Fruit fly (Drosophila melanogaster) whole organism, embryonic: ENCODE measurements around the gene SCOT.

ENCODE experiments used
- Atf6 ChIP-seq: fragments of 200-800 bp; sonication (Bioruptor generic); IDR thresholded peaks from 2 replicates; pipeline ENCODE4 v1.3.6; 2022; ENCODE audit warnings: missing biosample characterization, missing genetic modification characterization
- B-H1 ChIP-seq: fragments of 200-800 bp; sonication (Bioruptor generic); IDR thresholded peaks from 3 replicates; pipeline ENCODE4 v1.3.6; 2022; ENCODE audit warnings: missing biosample characterization, missing genetic modification characterization
- B-H2 ChIP-seq: fragments of 200-800 bp; sonication (Bioruptor generic); optimal IDR thresholded peaks from 2 replicates; lab custom pipeline; 2018; ENCODE audit warnings: missing biosample characterization, mild to moderate bottlenecking, missing genetic modification characterization
- CG10321 ChIP-seq: fragments of 200-800 bp; sonication (Bioruptor generic); IDR thresholded peaks from 2 replicates; pipeline ENCODE4 v1.3.6; 2022; ENCODE audit warnings: missing biosample characterization, missing genetic modification characterization
- CG11456 ChIP-seq: fragments of 200-800 bp; sonication (Bioruptor generic); IDR thresholded peaks from 3 replicates; pipeline ENCODE4 v1.3.6; 2022; ENCODE audit warnings: missing biosample characterization, missing genetic modification characterization
- CG12155 ChIP-seq: fragments of 200-800 bp; sonication (Bioruptor generic); optimal IDR thresholded peaks from 3 replicates; lab custom pipeline; 2016; ENCODE audit warnings: missing biosample characterization, missing genetic modification characterization
- CG12942 ChIP-seq: fragments of 200-800 bp; sonication (Bioruptor generic); optimal IDR thresholded peaks from 3 replicates; lab custom pipeline; 2016; ENCODE audit warnings: missing biosample characterization, missing genetic modification characterization
- CG13296 ChIP-seq: fragments of 200-800 bp; sonication (Bioruptor generic); optimal IDR thresholded peaks from 3 replicates; lab custom pipeline; 2018; ENCODE audit warnings: missing biosample characterization, mild to moderate bottlenecking, missing genetic modification characterization
- CG13624 ChIP-seq: fragments of 200-800 bp; sonication (Bioruptor generic); optimal IDR thresholded peaks from 2 replicates; lab custom pipeline; 2016; ENCODE audit warnings: missing biosample characterization, missing genetic modification characterization
- CG14710 ChIP-seq: fragments of 200-800 bp; sonication (Bioruptor generic); optimal IDR thresholded peaks from 3 replicates; lab custom pipeline; 2019; ENCODE audit warnings: missing biosample characterization, mild to moderate bottlenecking, missing genetic modification characterization, moderate library complexity
- CG17328 ChIP-seq: fragments of 200-800 bp; sonication (Bioruptor generic); IDR thresholded peaks from 2 replicates; pipeline ENCODE4 v1.3.6; 2022; ENCODE audit warnings: missing biosample characterization, missing genetic modification characterization
- CG17385 ChIP-seq: fragments of 200-800 bp; sonication (Bioruptor generic); optimal IDR thresholded peaks from 3 replicates; lab custom pipeline; 2018; ENCODE audit warnings: missing biosample characterization, mild to moderate bottlenecking, missing genetic modification characterization
- CG2202 ChIP-seq: fragments of 200-800 bp; sonication (Bioruptor generic); optimal IDR thresholded peaks from 2 replicates; lab custom pipeline; 2018; ENCODE audit warnings: missing biosample characterization, mild to moderate bottlenecking, missing genetic modification characterization
- CG2889 ChIP-seq: fragments of 200-800 bp; sonication (Bioruptor generic); IDR thresholded peaks from 3 replicates; pipeline ENCODE4 v1.3.6; 2022; ENCODE audit warnings: missing biosample characterization, missing genetic modification characterization
- CG3281 ChIP-seq: fragments of 200-800 bp; sonication (Bioruptor generic); optimal IDR thresholded peaks from 3 replicates; lab custom pipeline; 2017; ENCODE audit warnings: missing biosample characterization, mild to moderate bottlenecking, missing genetic modification characterization
- CG34376 ChIP-seq: fragments of 200-800 bp; sonication (Bioruptor generic); optimal IDR thresholded peaks from 2 replicates; lab custom pipeline; 2018; ENCODE audit warnings: missing biosample characterization, mild to moderate bottlenecking, missing genetic modification characterization
- CG4404 ChIP-seq: fragments of 200-800 bp; sonication (Bioruptor generic); IDR thresholded peaks from 2 replicates; pipeline ENCODE4 v1.3.6; 2022; ENCODE audit warnings: missing biosample characterization, missing genetic modification characterization
- CG7556 ChIP-seq: fragments of 200-800 bp; sonication (Bioruptor generic); optimal IDR thresholded peaks from 2 replicates; lab custom pipeline; 2017; ENCODE audit warnings: missing biosample characterization, mild to moderate bottlenecking, missing genetic modification characterization
- Doc2 ChIP-seq: fragments of 200-800 bp; sonication (Bioruptor generic); IDR thresholded peaks from 2 replicates; pipeline ENCODE4 v1.3.6; 2022; ENCODE audit warnings: missing biosample characterization, missing genetic modification characterization
- Ets65A ChIP-seq: fragments of 200-800 bp; sonication (Bioruptor generic); peaks from one replicate; lab custom pipeline; 2016; ENCODE audit warnings: missing biosample characterization, missing genetic modification characterization
- Gug ChIP-seq: fragments of 200-800 bp; sonication (Bioruptor generic); IDR thresholded peaks from 4 replicates; pipeline ENCODE4 v1.3.6; 2022; ENCODE audit warnings: missing biosample characterization, missing genetic modification characterization
- HHEX ChIP-seq: fragments of 200-800 bp; sonication (Bioruptor generic); optimal IDR thresholded peaks from 3 replicates; lab custom pipeline; 2017; ENCODE audit warnings: missing biosample characterization, mild to moderate bottlenecking, missing genetic modification characterization, missing genetic modification reagents
- HmgZ ChIP-seq: fragments of 200-800 bp; sonication (Bioruptor generic); optimal IDR thresholded peaks from 2 replicates; lab custom pipeline; 2018; ENCODE audit warnings: missing biosample characterization, mild to moderate bottlenecking, missing genetic modification characterization
- Hr78 ChIP-seq, 2 experiments: fragments of 200-800 bp in 1 of 2; fragments of >200 bp in 1 of 2; sonication (Bioruptor generic) in 1 of 2; optimal IDR thresholded peaks; 2 replicates each; lab custom pipeline; 2017 to 2019; ENCODE audit warnings: missing biosample characterization in 2 of 2, missing genetic modification characterization in 2 of 2, mild to moderate bottlenecking in 1 of 2, moderate library complexity in 1 of 2
- Med ChIP-seq: fragments of 200-800 bp; sonication (Bioruptor generic); peaks from one replicate; lab custom pipeline; 2016; ENCODE audit warnings: missing biosample characterization, missing genetic modification characterization, mild to moderate bottlenecking, inconsistent platforms, moderate library complexity
- Oaz ChIP-seq: fragments of 200-800 bp; sonication (Bioruptor generic); IDR thresholded peaks from 2 replicates; pipeline ENCODE4 v1.3.6; 2022; ENCODE audit warnings: missing biosample characterization, missing genetic modification characterization
- Optix ChIP-seq: fragments of 200-800 bp; sonication (Bioruptor generic); IDR thresholded peaks from 3 replicates; pipeline ENCODE4 v1.3.6; 2022; ENCODE audit warnings: missing biosample characterization, missing genetic modification characterization
- Pdp1 ChIP-seq, 2 experiments: fragments of 200-800 bp; sonication (Bioruptor generic); optimal IDR thresholded peaks; 3 replicates each; lab custom pipeline; 2016; ENCODE audit warnings: missing biosample characterization in 2 of 2, missing genetic modification characterization in 2 of 2, mild to moderate bottlenecking in 1 of 2, moderate library complexity in 1 of 2
- YL-1 ChIP-seq: fragments of 200-800 bp; sonication (Bioruptor generic); optimal IDR thresholded peaks from 3 replicates; lab custom pipeline; 2017; ENCODE audit warnings: missing biosample characterization, mild to moderate bottlenecking, missing genetic modification characterization
- abd-A ChIP-seq: fragments of 200-800 bp; sonication (Bioruptor generic); optimal IDR thresholded peaks from 3 replicates; lab custom pipeline; 2019; ENCODE audit warnings: missing biosample characterization, mild to moderate bottlenecking, missing genetic modification characterization, moderate library complexity
- ara ChIP-seq: fragments of 200-800 bp; sonication (Bioruptor generic); IDR thresholded peaks from 2 replicates; pipeline ENCODE4 v1.3.6; 2022; ENCODE audit warnings: missing biosample characterization, missing genetic modification characterization
- cato ChIP-seq: fragments of 200-800 bp; sonication (Bioruptor generic); optimal IDR thresholded peaks from 2 replicates; lab custom pipeline; 2016; ENCODE audit warnings: missing biosample characterization, missing genetic modification characterization, borderline replicate concordance
- exex ChIP-seq: fragments of 200-800 bp; sonication (Bioruptor generic); optimal IDR thresholded peaks from 4 replicates; lab custom pipeline; 2018; ENCODE audit warnings: missing biosample characterization, mild to moderate bottlenecking, missing genetic modification characterization, moderate library complexity
- gce ChIP-seq: fragments of 200-800 bp; sonication (Bioruptor generic); IDR thresholded peaks from 3 replicates; pipeline ENCODE4 v1.3.6; 2022; ENCODE audit warnings: missing biosample characterization, missing genetic modification characterization
- ind ChIP-seq: fragments of 200-800 bp; sonication (Bioruptor generic); optimal IDR thresholded peaks from 3 replicates; lab custom pipeline; 2016; ENCODE audit warnings: missing biosample characterization, missing genetic modification characterization
- knrl ChIP-seq: fragments of 200-800 bp; sonication (Bioruptor generic); IDR thresholded peaks from 3 replicates; pipeline ENCODE4 v1.3.6; 2022; ENCODE audit warnings: missing biosample characterization, missing genetic modification characterization; ENCODE audit not compliant: partially characterized antibody
- lbe ChIP-seq: fragments of 200-800 bp; sonication (Bioruptor generic); optimal IDR thresholded peaks from 2 replicates; lab custom pipeline; 2016; ENCODE audit warnings: missing biosample characterization, mild to moderate bottlenecking, missing genetic modification characterization
- maf-S ChIP-seq: fragments of 200-800 bp; sonication (Bioruptor generic); optimal IDR thresholded peaks from 2 replicates; lab custom pipeline; 2016; ENCODE audit warnings: missing biosample characterization, missing genetic modification characterization
- mirr ChIP-seq: fragments of 200-800 bp; sonication (Bioruptor generic); optimal IDR thresholded peaks from 3 replicates; lab custom pipeline; 2018; ENCODE audit warnings: missing biosample characterization, mild to moderate bottlenecking, missing genetic modification characterization
- pum ChIP-seq: fragments of 200-800 bp; sonication (Bioruptor generic); optimal IDR thresholded peaks from 2 replicates; lab custom pipeline; 2016; ENCODE audit warnings: missing biosample characterization, missing genetic modification characterization
- row ChIP-seq: fragments of 200-800 bp; sonication (Bioruptor generic); IDR thresholded peaks from 3 replicates; pipeline ENCODE4 v1.3.6; 2022; ENCODE audit warnings: missing biosample characterization, missing genetic modification characterization
- sd ChIP-seq: fragments of 200-800 bp; sonication (Bioruptor generic); optimal IDR thresholded peaks from 3 replicates; lab custom pipeline; 2018; ENCODE audit warnings: missing biosample characterization, mild to moderate bottlenecking, missing genetic modification characterization, moderate library complexity
- sens ChIP-seq: fragments of 200-800 bp; sonication (Bioruptor generic); peaks from one replicate; lab custom pipeline; 2016; ENCODE audit warnings: missing biosample characterization, missing genetic modification characterization
- sens-2 ChIP-seq: fragments of 200-800 bp; sonication (Bioruptor generic); IDR thresholded peaks from 2 replicates; pipeline ENCODE4 v1.3.6; 2022; ENCODE audit warnings: missing biosample characterization, missing genetic modification characterization
- stwl ChIP-seq: fragments of 200-800 bp; sonication (Bioruptor generic); optimal IDR thresholded peaks from 3 replicates; lab custom pipeline; 2018; ENCODE audit warnings: missing biosample characterization, mild to moderate bottlenecking, missing genetic modification characterization, moderate library complexity
- sug ChIP-seq: fragments of 200-800 bp; optimal IDR thresholded peaks from 2 replicates; lab custom pipeline; 2019; ENCODE audit warnings: missing biosample characterization, mild to moderate bottlenecking, missing genetic modification characterization, moderate library complexity
- tup ChIP-seq: fragments of 200-800 bp; sonication (Bioruptor generic); optimal IDR thresholded peaks from 2 replicates; lab custom pipeline; 2016; ENCODE audit warnings: missing biosample characterization, mild to moderate bottlenecking, missing genetic modification characterization, moderate library complexity

SCOT gene

DNA sequence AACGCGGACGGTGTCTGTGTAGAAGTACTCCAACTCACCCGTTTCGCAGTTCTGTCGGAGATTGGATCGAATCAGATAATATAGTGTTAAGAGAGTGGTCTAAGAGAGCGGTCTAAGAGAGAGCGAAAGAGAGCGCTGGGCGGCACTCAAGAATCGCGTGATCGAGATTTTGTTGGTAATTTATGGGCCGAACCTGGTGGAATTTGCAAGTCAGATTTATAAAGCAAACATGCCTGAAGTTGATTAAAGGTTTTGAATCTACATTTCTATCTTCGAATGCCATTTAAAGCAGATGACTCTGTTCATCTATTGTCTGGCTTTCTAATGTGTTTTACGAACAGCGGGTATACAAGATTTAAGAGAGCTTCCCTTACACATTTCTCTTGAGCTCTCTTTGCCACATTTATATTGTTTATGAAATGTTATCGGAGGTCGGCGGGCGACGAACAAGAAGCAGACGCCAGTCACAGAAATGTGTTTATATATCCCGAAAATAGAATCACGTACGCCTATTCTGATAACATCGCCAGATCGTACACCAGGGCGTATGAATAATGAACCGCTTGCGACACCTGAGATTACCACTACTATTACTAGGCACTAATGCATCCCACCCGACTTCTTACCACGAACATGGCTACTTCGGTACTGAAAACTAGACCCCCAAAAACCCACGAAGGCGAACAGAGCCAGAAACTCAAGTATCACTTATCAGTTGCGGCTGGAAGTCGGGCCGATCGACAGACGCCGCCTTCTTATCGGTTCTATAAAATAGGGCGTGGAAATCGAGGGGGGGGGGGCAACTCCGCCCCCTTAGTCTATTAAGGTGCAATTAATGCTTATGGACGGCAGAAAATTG is 4.7 kb downstream of the SCOT start (continued):
- peak; percentile 14 for TF ChIP-seq B-H2 (GFP tag; lab: Kevin White, UChicago)
- TF ChIP-seq CG14710 (tag; lab: Kevin White, UChicago): no peak
- no peak for TF ChIP-seq CG12942 (GFP tag; lab: Kevin White, UChicago)
- TF ChIP-seq CG7556: no peak
- TF ChIP-seq sens-2 (GFP tag; lab: Robert Waterston, UW): peak; percentile 38; the same call in 1 of the 2 replicates
- no peak for TF ChIP-seq maf-S (GFP tag; lab: Kevin White, UChicago)
- TF ChIP-seq tup (GFP tag; lab: Kevin White, UChicago): no peak
- no peak for TF ChIP-seq Doc2 (GFP tag; lab: Robert Waterston, UW)
- no peak for TF ChIP-seq CG3281 (GFP tag; lab: Kevin White, UChicago)
- TF ChIP-seq CG10321 (GFP tag; lab: Robert Waterston, UW): no peak
- peak; percentile 78 for TF ChIP-seq CG17385 (GFP tag; lab: Kevin White, UChicago)
- TF ChIP-seq CG4404 (GFP tag; lab: Robert Waterston, UW): no peak
- TF ChIP-seq abd-A (tag; lab: Kevin White, UChicago): no peak
- TF ChIP-seq knrl (GFP tag; lab: Robert Waterston, UW): no peak
- TF ChIP-seq CG13624: no peak
- TF ChIP-seq row (GFP tag; lab: Robert Waterston, UW): no peak
- TF ChIP-seq B-H1 (GFP tag; lab: Robert Waterston, UW): no peak
- TF ChIP-seq cato (GFP tag; lab: Kevin White, UChicago): no peak
- no peak for TF ChIP-seq Optix (GFP tag; lab: Robert Waterston, UW)
- TF ChIP-seq Oaz (GFP tag; lab: Robert Waterston, UW): no peak
- TF ChIP-seq CG11456 (GFP tag; lab: Robert Waterston, UW): no peak
- no peak for TF ChIP-seq CG17328 (GFP tag; lab: Robert Waterston, UW)
- peak in 1 of 2 experiments; percentile 67 for TF ChIP-seq Hr78 (GFP tag; optimal IDR thresholded peaks at IDR 0.05; lab: Kevin White, UChicago)
- TF ChIP-seq ind (GFP tag; lab: Kevin White, UChicago): no peak

DNA sequence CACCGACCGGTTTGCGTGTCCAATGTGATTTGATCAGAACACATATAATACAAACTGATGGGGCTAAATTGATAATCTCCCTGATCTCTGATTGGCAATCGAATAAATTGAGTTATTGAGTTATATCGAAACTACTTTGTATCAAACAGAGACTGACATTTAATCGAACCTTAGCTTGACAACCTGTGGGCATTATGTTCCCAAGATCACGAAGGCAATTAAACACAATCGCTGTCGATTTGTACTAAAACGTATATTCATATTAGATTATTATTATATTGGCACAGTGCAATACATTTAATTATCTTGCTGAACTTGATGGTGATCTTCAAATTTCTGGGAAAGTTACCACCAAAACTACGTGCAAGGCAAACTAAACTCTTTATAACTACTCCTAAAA is 5.5 kb downstream of the SCOT start:
- TF ChIP-seq gce (GFP tag; lab: Robert Waterston, UW) (no peak), CG12155 (GFP tag; lab: Kevin White, UChicago) (no peak), Atf6 (GFP tag; lab: Robert Waterston, UW) (no peak), sens (peak; percentile 17), HmgZ (tag; lab: Kevin White, UChicago) (no peak), lbe (GFP tag; lab: Kevin White, UChicago) (no peak), stwl (tag; lab: Kevin White, UChicago) (no peak)

DNA sequence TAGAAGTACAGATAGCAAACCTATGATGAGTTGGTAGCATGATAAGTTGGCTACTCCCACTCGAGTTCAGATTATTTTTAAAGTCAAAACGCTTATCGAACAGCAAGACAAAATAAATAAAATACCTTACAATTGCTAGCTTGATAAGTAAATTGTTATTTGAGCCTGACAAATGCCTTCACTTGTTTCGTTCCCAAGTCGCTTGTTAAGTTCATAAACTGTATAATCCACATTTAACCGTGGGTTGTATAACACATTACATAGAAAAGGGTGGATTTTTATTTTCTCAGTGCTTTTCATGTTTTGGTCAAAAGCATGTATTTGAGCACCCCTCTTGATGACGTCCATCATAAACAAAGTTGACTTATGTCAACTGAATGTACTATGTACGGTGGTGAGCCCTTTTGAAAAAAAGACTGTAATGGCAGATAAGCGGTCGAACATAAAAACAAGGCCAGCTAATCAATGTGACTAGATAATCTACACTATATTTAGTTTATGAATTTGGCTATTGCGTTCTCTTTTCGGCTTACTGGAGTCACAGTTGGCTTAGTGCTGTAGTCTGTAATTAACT is 5.9 kb downstream of the SCOT start:
- TF ChIP-seq CG17328 (GFP tag; lab: Robert Waterston, UW) (no peak), Pdp1 (GFP tag; optimal IDR thresholded peaks at IDR 0.05; lab: Kevin White, UChicago) (peak in 1 of 2 experiments; percentile 87), CG2889 (GFP tag; lab: Robert Waterston, UW) (no peak), mirr (GFP tag; lab: Kevin White, UChicago) (peak; percentile 79), pum (GFP tag; lab: Kevin White, UChicago) (no peak), sug (peak; percentile 30), CG13296 (GFP tag; lab: Kevin White, UChicago) (peak; percentile 16), CG2202 (no peak), YL-1 (no peak), exex (tag; lab: Kevin White, UChicago) (peak; percentile 35), Gug (GFP tag; lab: Robert Waterston, UW) (no peak), CG11456 (GFP tag; lab: Robert Waterston, UW) (no peak), Med (GFP tag; lab: Kevin White, UChicago) (peak; percentile 4), ara (GFP tag; lab: Robert Waterston, UW) (no peak), Ets65A (GFP tag; lab: Kevin White, UChicago) (peak; percentile 56), sd (tag; lab: Kevin White, UChicago) (peak; percentile 18), HHEX (GFP tag; lab: Kevin White, UChicago) (peak; percentile 6), CG34376 (peak; percentile 27)
